Worm (Caenorhabditis elegans) whole organism, L2 larva: Measurements from ENCODE around the gene F26F2.10.

Source experiments
- ceh-82 ChIP-seq: fragments of 150-350 bp; optimal IDR thresholded peaks from 2 replicates; lab custom pipeline; 2014; ENCODE audit warnings: missing biosample characterization, missing genetic modification characterization
- nhr-12 ChIP-seq: fragments of 150-350 bp; optimal IDR thresholded peaks from 2 replicates; lab custom pipeline; 2014; ENCODE audit warnings: missing biosample characterization, missing genetic modification characterization
- unc-55 ChIP-seq: fragments of 150-350 bp; sonication (generic microtip); optimal IDR thresholded peaks from 3 replicates; lab custom pipeline; 2014; ENCODE audit warnings: missing biosample characterization, missing genetic modification reagents, missing genetic modification characterization

DNA sequence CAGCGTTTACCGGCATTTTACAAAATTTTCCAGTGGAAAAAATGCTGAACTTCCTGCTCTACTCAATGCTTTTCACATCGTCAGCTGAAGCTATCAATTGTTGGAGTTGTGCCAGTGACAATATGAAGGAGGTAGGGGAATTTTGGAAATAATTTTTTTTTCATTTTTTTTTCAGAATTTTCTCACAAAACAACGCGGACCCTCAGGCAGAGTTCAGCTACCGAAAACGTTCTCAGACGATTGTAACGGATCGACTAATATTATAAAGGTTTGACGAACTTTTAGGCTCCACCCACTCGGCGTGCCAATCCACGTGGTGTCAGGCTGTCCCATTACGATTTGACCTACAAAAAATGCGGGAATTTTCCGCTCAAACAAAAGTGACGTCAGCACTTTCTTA, 15.1 kb downstream of the F26F2.10 start, which contains the start of gene F26F2.8:
- TF ChIP-seq unc-55 (no peak), ceh-82 (no peak), nhr-12 (tag; lab: Kevin White, UChicago) (no peak)
